In genomic region chr3L:7861807-7862206, dm6 we compare ENCODE assay signal across 5 fruit fly cellular contexts.
A peak's percentile ranks its signal among the peaks of the same experiment; 100 is the strongest.
TF ChIP-seq lines count a peak whose summit lies in the region.

No protein-coding gene starts in this region.

- no peak for TF ChIP-seq CTCF in whole organism, embryonic (GFP tag; optimal IDR thresholded peaks at IDR 0.05; lab: Kevin White, UChicago)

TF ChIP-seq in whole organism, adult, 20 proteins besides CTCF, POLR2A, EP300 and RAD21:
- TF ChIP-seq CG7101 (tag; optimal IDR thresholded peaks at IDR 0.05; lab: Kevin White, UChicago) (peak; percentile 63), kay (GFP tag; lab: Kevin White, UChicago; ENCODE audit: borderline replicate concordance) (peak; percentile 32), CG14711 (tag; optimal IDR thresholded peaks at IDR 0.05; lab: Kevin White, UChicago) (peak; percentile 56), CG33017 (tag; optimal IDR thresholded peaks at IDR 0.05; lab: Kevin White, UChicago) (no peak), cic (GFP tag; optimal IDR thresholded peaks at IDR 0.05; lab: Kevin White, UChicago) (no peak), CG1620 (GFP tag; optimal IDR thresholded peaks at IDR 0.05; lab: Kevin White, UChicago) (no peak), CG11617 (GFP tag; optimal IDR thresholded peaks at IDR 0.05; lab: Kevin White, UChicago) (peak; percentile 15)

TF ChIP-seq in whole organism, embryonic, 481 proteins besides CTCF, POLR2A, EP300 and RAD21 (continues in another document):
- TF ChIP-seq mld (GFP tag; IDR thresholded peaks at IDR 0.05; lab: Robert Waterston, UW; ENCODE audit: partially characterized antibody) (no peak), Optix (GFP tag; IDR thresholded peaks at IDR 0.05; lab: Robert Waterston, UW) (no peak), zfh1 (GFP tag; IDR thresholded peaks at IDR 0.05; lab: Robert Waterston, UW) (no peak), Oli (tag; optimal IDR thresholded peaks at IDR 0.05; lab: Kevin White, UChicago) (peak; percentile 40), ac (GFP tag; optimal IDR thresholded peaks at IDR 0.05; lab: Kevin White, UChicago) (no peak), CG31224 (GFP tag; IDR thresholded peaks at IDR 0.05; lab: Robert Waterston, UW) (no peak), scrt (GFP tag; optimal IDR thresholded peaks at IDR 0.05; lab: Kevin White, UChicago) (no peak), bsh (GFP tag; optimal IDR thresholded peaks at IDR 0.05; lab: Kevin White, UChicago) (peak in 1 of 2 experiments; percentile 38), CG9817 (tag; optimal IDR thresholded peaks at IDR 0.05; lab: Kevin White, UChicago) (no peak), az2 (GFP tag; optimal IDR thresholded peaks at IDR 0.05; lab: Kevin White, UChicago) (peak; percentile 49), CG9876 (GFP tag; optimal IDR thresholded peaks at IDR 0.05; lab: Kevin White, UChicago) (no peak), CG9932 (GFP tag; IDR thresholded peaks at IDR 0.05; lab: Robert Waterston, UW) (no peak), Lhr (GFP tag; optimal IDR thresholded peaks at IDR 0.05; lab: Kevin White, UChicago) (no peak), CG2678 (tag; optimal IDR thresholded peaks at IDR 0.05; lab: Kevin White, UChicago) (peak; percentile 56), p53 (GFP tag; optimal IDR thresholded peaks at IDR 0.05; lab: Kevin White, UChicago) (no peak), CG1529 (GFP tag; optimal IDR thresholded peaks at IDR 0.05; lab: Kevin White, UChicago) (no peak), CG8924 (tag; optimal IDR thresholded peaks at IDR 0.05; lab: Kevin White, UChicago) (peak; percentile 50), CG8388 (GFP tag; optimal IDR thresholded peaks at IDR 0.05; lab: Kevin White, UChicago) (peak; percentile 53), CG13123 (GFP tag; optimal IDR thresholded peaks at IDR 0.05; lab: Kevin White, UChicago) (no peak), lilli (GFP tag; optimal IDR thresholded peaks at IDR 0.05; lab: Kevin White, UChicago) (peak; percentile 1), CG6791 (GFP tag; IDR thresholded peaks at IDR 0.05; lab: Robert Waterston, UW; ENCODE audit: partially characterized antibody) (no peak), Myb (GFP tag; optimal IDR thresholded peaks at IDR 0.05; lab: Kevin White, UChicago) (no peak)

TF ChIP-seq in whole organism, prepupa, 60 proteins besides CTCF, POLR2A, EP300 and RAD21 (continues in another document):
- TF ChIP-seq svp (GFP tag; lab: Kevin White, UChicago) (no peak), CG32006 (GFP tag; optimal IDR thresholded peaks at IDR 0.05; lab: Kevin White, UChicago) (no peak), achi (GFP tag; optimal IDR thresholded peaks at IDR 0.05; lab: Kevin White, UChicago) (peak; percentile 10), Sox15 (GFP tag; optimal IDR thresholded peaks at IDR 0.05; lab: Kevin White, UChicago) (no peak), fd85E (GFP tag; optimal IDR thresholded peaks at IDR 0.05; lab: Kevin White, UChicago) (no peak), CG1621 (tag; optimal IDR thresholded peaks at IDR 0.05; lab: Kevin White, UChicago) (no peak), esn (GFP tag; optimal IDR thresholded peaks at IDR 0.05; lab: Kevin White, UChicago) (peak; percentile 67), Hr4 (GFP tag; optimal IDR thresholded peaks at IDR 0.05; lab: Kevin White, UChicago) (no peak), CG6854 (GFP tag; optimal IDR thresholded peaks at IDR 0.05; lab: Kevin White, UChicago) (no peak), topi (GFP tag; optimal IDR thresholded peaks at IDR 0.05; lab: Kevin White, UChicago) (peak; percentile 34), Sox102F (GFP tag; optimal IDR thresholded peaks at IDR 0.05; lab: Kevin White, UChicago) (no peak), Eip78C (GFP tag; lab: Kevin White, UChicago) (peak; percentile 90), CG6808 (GFP tag; optimal IDR thresholded peaks at IDR 0.05; lab: Kevin White, UChicago) (no peak), CG8632 (GFP tag; optimal IDR thresholded peaks at IDR 0.05; lab: Kevin White, UChicago) (peak; percentile 31), CG10631 (GFP tag; optimal IDR thresholded peaks at IDR 0.05; lab: Kevin White, UChicago) (no peak), dac (GFP tag; optimal IDR thresholded peaks at IDR 0.05; lab: Kevin White, UChicago) (no peak), CG7368 (GFP tag; optimal IDR thresholded peaks at IDR 0.05; lab: Kevin White, UChicago) (no peak), vri (GFP tag; optimal IDR thresholded peaks at IDR 0.05; lab: Kevin White, UChicago) (no peak), Smox (GFP tag; optimal IDR thresholded peaks at IDR 0.05; lab: Kevin White, UChicago) (peak; percentile 49), net (GFP tag; optimal IDR thresholded peaks at IDR 0.05; lab: Kevin White, UChicago) (peak; percentile 2), Hr39 (GFP tag; optimal IDR thresholded peaks at IDR 0.05; lab: Kevin White, UChicago) (no peak), Eip75B (GFP tag; optimal IDR thresholded peaks at IDR 0.05; lab: Kevin White, UChicago) (no peak), CG3919 (GFP tag; optimal IDR thresholded peaks at IDR 0.05; lab: Kevin White, UChicago) (no peak), CG16779 (tag; optimal IDR thresholded peaks at IDR 0.05; lab: Kevin White, UChicago) (no peak)

TF ChIP-seq in whole organism, pupa, 21 proteins besides CTCF, POLR2A, EP300 and RAD21:
- no peak for TF ChIP-seq CG15710 (tag; optimal IDR thresholded peaks at IDR 0.05; lab: Kevin White, UChicago)
- TF ChIP-seq fd96Ca (GFP tag; IDR thresholded peaks at IDR 0.05; lab: Robert Waterston, UW), result no peak
- TF ChIP-seq CG9948 (tag; optimal IDR thresholded peaks at IDR 0.05; lab: Kevin White, UChicago), result peak; percentile 53
- TF ChIP-seq Snoo (tag; optimal IDR thresholded peaks at IDR 0.05; lab: Kevin White, UChicago), result no peak
- peak; percentile 64 for TF ChIP-seq CG8159 (tag; optimal IDR thresholded peaks at IDR 0.05; lab: Kevin White, UChicago)
- TF ChIP-seq CG17806 (tag; optimal IDR thresholded peaks at IDR 0.05; lab: Kevin White, UChicago), result no peak
- TF ChIP-seq rn (GFP tag; IDR thresholded peaks at IDR 0.05; lab: Robert Waterston, UW), result no peak
- TF ChIP-seq EcR (GFP tag; optimal IDR thresholded peaks at IDR 0.05; lab: Kevin White, UChicago), result no peak
- TF ChIP-seq CG12605 (GFP tag; IDR thresholded peaks at IDR 0.05; lab: Robert Waterston, UW), result no peak
- peak; percentile 9 for TF ChIP-seq D1 (tag; optimal IDR thresholded peaks at IDR 0.05; lab: Kevin White, UChicago)
- TF ChIP-seq Pif1B (GFP tag; optimal IDR thresholded peaks at IDR 0.05; lab: Kevin White, UChicago), result no peak
- no peak for TF ChIP-seq Ets98B (GFP tag; IDR thresholded peaks at IDR 0.05; lab: Robert Waterston, UW)
- no peak for TF ChIP-seq CG14655 (GFP tag; optimal IDR thresholded peaks at IDR 0.05; lab: Kevin White, UChicago)

TF ChIP-seq in whole organism, wandering third instar larva, 38 proteins besides CTCF, POLR2A, EP300 and RAD21:
- TF ChIP-seq Sp1 (GFP tag; optimal IDR thresholded peaks at IDR 0.05; lab: Kevin White, UChicago) (peak; percentile 13), Mio (GFP tag; optimal IDR thresholded peaks at IDR 0.05; lab: Kevin White, UChicago) (no peak), Vsx2 (GFP tag; optimal IDR thresholded peaks at IDR 0.05; lab: Kevin White, UChicago; ENCODE audit: partially characterized antibody) (no peak), Jra (GFP tag; optimal IDR thresholded peaks at IDR 0.05; lab: Kevin White, UChicago) (no peak), rgr (GFP tag; optimal IDR thresholded peaks at IDR 0.05; lab: Kevin White, UChicago) (peak; percentile 22), brk (GFP tag; optimal IDR thresholded peaks at IDR 0.05; lab: Kevin White, UChicago) (peak; percentile 42), psq (GFP tag; optimal IDR thresholded peaks at IDR 0.05; lab: Kevin White, UChicago) (peak; percentile 60), h (GFP tag; optimal IDR thresholded peaks at IDR 0.05; lab: Kevin White, UChicago) (peak; percentile 56), fru (GFP tag; optimal IDR thresholded peaks at IDR 0.05; lab: Kevin White, UChicago) (peak; percentile 48), Hr78 (GFP tag; optimal IDR thresholded peaks at IDR 0.05; lab: Kevin White, UChicago) (no peak), sv (GFP tag; optimal IDR thresholded peaks at IDR 0.05; lab: Kevin White, UChicago) (no peak), OdsH (GFP tag; optimal IDR thresholded peaks at IDR 0.05; lab: Kevin White, UChicago) (peak; percentile 56), Dfd (GFP tag; optimal IDR thresholded peaks at IDR 0.05; lab: Kevin White, UChicago) (peak; percentile 19), dmrt93B (GFP tag; optimal IDR thresholded peaks at IDR 0.05; lab: Kevin White, UChicago) (no peak), jim (GFP tag; optimal IDR thresholded peaks at IDR 0.05; lab: Kevin White, UChicago) (no peak), lola (GFP tag; optimal IDR thresholded peaks at IDR 0.05; lab: Kevin White, UChicago) (no peak)
